Fruit fly (Drosophila melanogaster): ENCODE measurements around the gene CtsB.

CtsB gene

dm6 chrX:13756776-13757312 is 25.1 kb downstream of the CtsB start, which contains the start of the genes CG32625 and Rtc1:
Gene CG32625 (minus strand): TSS chrX:13756826.
Gene Rtc1 (plus strand): TSS chrX:13757179.
- TF ChIP-seq Hr96 (GFP tag; optimal IDR thresholded peaks at IDR 0.05) (no peak), CG7101 (tag; optimal IDR thresholded peaks at IDR 0.05) (peak; percentile 73), bab1 (GFP tag; optimal IDR thresholded peaks at IDR 0.05) (peak; percentile 49), tj (GFP tag; optimal IDR thresholded peaks at IDR 0.05) (peak; percentile 36), CG11617 (GFP tag; optimal IDR thresholded peaks at IDR 0.05) (peak; percentile 58), cic (GFP tag; optimal IDR thresholded peaks at IDR 0.05) (no peak), CG14711 (tag; optimal IDR thresholded peaks at IDR 0.05) (peak; percentile 95), CG33017 (tag; optimal IDR thresholded peaks at IDR 0.05) (no peak), ovo (GFP tag; optimal IDR thresholded peaks at IDR 0.05) (peak; percentile 25), kay (GFP tag; ENCODE audit: borderline replicate concordance) (no peak), pad (GFP tag; optimal IDR thresholded peaks at IDR 0.05) (peak; percentile 67), Mnt (GFP tag; optimal IDR thresholded peaks at IDR 0.05) (peak; percentile 99), CG1620 (GFP tag; optimal IDR thresholded peaks at IDR 0.05) (peak; percentile 9)

dm6 chrX:13755152-13755557 is 26.8 kb downstream of the CtsB start, which contains the start of gene Pdcd4:
Gene Pdcd4 (minus strand): TSS chrX:13755406.
- peak; percentile 15 for TF ChIP-seq CG7101 (tag; optimal IDR thresholded peaks at IDR 0.05)
- TF ChIP-seq CG11617 (GFP tag; optimal IDR thresholded peaks at IDR 0.05): peak; percentile 38
- TF ChIP-seq bab1 (GFP tag; optimal IDR thresholded peaks at IDR 0.05): peak; percentile 69
- TF ChIP-seq pad (GFP tag; optimal IDR thresholded peaks at IDR 0.05): peak; percentile 100
- no peak for TF ChIP-seq Clk (GFP tag; optimal IDR thresholded peaks at IDR 0.05)
- no peak for TF ChIP-seq CG14711 (tag; optimal IDR thresholded peaks at IDR 0.05)
- TF ChIP-seq Mnt (GFP tag; optimal IDR thresholded peaks at IDR 0.05): peak; percentile 70
- no peak for TF ChIP-seq Crg-1 (GFP tag; optimal IDR thresholded peaks at IDR 0.05)
- peak; percentile 38 for TF ChIP-seq CG1620 (GFP tag; optimal IDR thresholded peaks at IDR 0.05)
- no peak for TF ChIP-seq tj (GFP tag; optimal IDR thresholded peaks at IDR 0.05)

- TF ChIP-seq Crg-1 (GFP tag; optimal IDR thresholded peaks at IDR 0.05): no peak
- no peak for TF ChIP-seq CG7045 (GFP tag; optimal IDR thresholded peaks at IDR 0.05)
- no peak for TF ChIP-seq kay (GFP tag; ENCODE audit: borderline replicate concordance)
- peak; percentile 91 for TF ChIP-seq tj (GFP tag; optimal IDR thresholded peaks at IDR 0.05)
- peak; percentile 7 for TF ChIP-seq CG1620 (GFP tag; optimal IDR thresholded peaks at IDR 0.05)
- TF ChIP-seq cnc (optimal IDR thresholded peaks at IDR 0.05): no peak
- no peak for TF ChIP-seq bab1 (GFP tag; optimal IDR thresholded peaks at IDR 0.05)
- TF ChIP-seq CG12768 (GFP tag; optimal IDR thresholded peaks at IDR 0.05): no peak
- no peak for TF ChIP-seq cic (GFP tag; optimal IDR thresholded peaks at IDR 0.05)
- TF ChIP-seq CG7101 (tag; optimal IDR thresholded peaks at IDR 0.05): no peak
Observed at dm6 chrX:13754476-13754875, 27.5 kb downstream of the CtsB start.

DNA sequence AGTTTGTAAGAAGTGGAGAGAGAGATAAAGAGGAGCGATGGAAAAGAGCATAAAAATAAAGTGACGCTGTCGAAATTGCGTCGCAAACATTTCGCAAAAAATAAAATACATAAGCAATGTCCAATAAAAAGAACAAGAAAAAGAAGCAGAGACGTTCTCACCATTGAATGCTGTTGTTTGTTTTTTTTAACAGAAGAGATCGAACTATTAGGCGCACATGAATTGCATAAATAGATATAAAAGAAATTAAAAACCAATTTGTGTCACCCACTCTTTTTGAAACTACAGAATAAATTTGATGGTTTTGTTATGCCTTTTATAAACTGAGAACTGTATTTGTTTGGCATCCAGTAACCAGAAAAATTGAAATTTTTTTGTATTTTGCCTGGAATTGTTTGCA is 28.2 kb downstream of the CtsB start:
- TF ChIP-seq kay (GFP tag; ENCODE audit: borderline replicate concordance): peak; percentile 84
- TF ChIP-seq CG14711 (tag; optimal IDR thresholded peaks at IDR 0.05): no peak

DNA sequence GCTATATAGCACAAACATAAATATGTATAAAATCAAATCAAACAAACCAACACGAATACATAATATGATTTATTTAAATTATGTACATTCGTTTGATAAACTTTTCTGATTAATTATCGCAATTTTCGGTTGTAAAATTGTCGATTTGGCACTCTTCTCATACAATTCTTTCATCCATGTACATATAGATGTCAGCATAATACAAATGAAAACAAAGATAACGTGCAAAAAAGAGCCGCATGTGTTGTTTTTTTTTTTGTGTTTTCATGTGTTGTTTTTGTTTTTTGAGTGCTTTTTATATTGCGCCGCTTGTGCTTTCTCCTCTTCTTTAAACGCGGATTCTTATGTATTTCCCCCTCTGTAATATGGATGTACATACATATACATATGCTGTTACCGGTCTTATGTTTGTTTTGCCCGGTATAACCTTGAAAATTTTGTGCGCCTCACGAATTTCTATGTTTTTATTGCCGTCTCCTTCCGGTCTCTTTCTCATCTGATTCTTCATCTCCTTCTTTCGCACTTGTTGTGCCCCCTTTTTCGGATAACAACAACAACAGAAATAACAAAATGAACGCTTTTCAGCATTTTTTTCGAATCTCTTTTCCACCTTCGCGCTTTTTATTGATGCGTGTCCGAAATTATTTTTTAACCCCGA is 28.7 kb downstream of the CtsB start:
- TF ChIP-seq tj (GFP tag; optimal IDR thresholded peaks at IDR 0.05) (peak; percentile 96), Hr96 (GFP tag; optimal IDR thresholded peaks at IDR 0.05) (no peak), CG12768 (GFP tag; optimal IDR thresholded peaks at IDR 0.05) (no peak)

dm6 chrX:13752543-13753046 is 29.4 kb downstream of the CtsB start:
- TF ChIP-seq ovo (GFP tag; optimal IDR thresholded peaks at IDR 0.05) (peak; percentile 93), pad (GFP tag; optimal IDR thresholded peaks at IDR 0.05) (peak; percentile 98), CG7101 (tag; optimal IDR thresholded peaks at IDR 0.05) (no peak)

DNA sequence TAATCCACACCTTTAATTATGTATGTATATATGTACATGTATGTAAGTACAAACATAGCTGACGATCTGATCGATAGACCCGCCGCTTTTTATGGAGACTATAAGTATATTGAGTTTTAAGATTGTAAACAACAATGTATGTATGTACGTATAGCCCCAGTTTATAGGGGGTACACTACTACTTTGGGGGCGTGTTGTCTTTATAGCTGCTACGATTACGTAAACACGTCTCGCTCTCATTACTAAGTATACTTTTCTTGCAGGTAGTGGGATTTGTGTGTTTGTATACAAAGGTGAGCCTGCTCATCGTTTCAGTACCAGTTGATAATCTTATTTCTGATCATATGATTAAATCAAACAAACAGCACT is 32.1 kb downstream of the CtsB start:
- TF ChIP-seq CG1620 (GFP tag; optimal IDR thresholded peaks at IDR 0.05) (no peak), cic (GFP tag; optimal IDR thresholded peaks at IDR 0.05) (peak; percentile 81), kay (GFP tag; ENCODE audit: borderline replicate concordance) (peak; percentile 78), CG14711 (tag; optimal IDR thresholded peaks at IDR 0.05) (no peak), CG7101 (tag; optimal IDR thresholded peaks at IDR 0.05) (no peak), CG11617 (GFP tag; optimal IDR thresholded peaks at IDR 0.05) (no peak)
